Fruit fly (Drosophila melanogaster) whole organism, embryonic: Measurements from ENCODE around the gene CG12012.

ENCODE experiments used
- BtbVII ChIP-seq: fragments of 200-800 bp; sonication (Bioruptor generic); optimal IDR thresholded peaks from 3 replicates; lab custom pipeline; 2017; ENCODE audit warnings: missing biosample characterization, mild to moderate bottlenecking, missing genetic modification characterization
- CG10462 ChIP-seq: fragments of 200-800 bp; sonication (Bioruptor generic); optimal IDR thresholded peaks from 2 replicates; lab custom pipeline; 2016; ENCODE audit warnings: missing biosample characterization, missing genetic modification characterization
- CG11093 ChIP-seq: fragments of 200-800 bp; sonication (Bioruptor generic); IDR thresholded peaks from 3 replicates; pipeline ENCODE4 v1.3.6; 2022; ENCODE audit warnings: missing biosample characterization, missing genetic modification characterization
- CG11456 ChIP-seq: fragments of 200-800 bp; sonication (Bioruptor generic); IDR thresholded peaks from 3 replicates; pipeline ENCODE4 v1.3.6; 2022; ENCODE audit warnings: missing biosample characterization, missing genetic modification characterization
- CG11695 ChIP-seq: fragments of 200-800 bp; sonication (Bioruptor generic); IDR thresholded peaks from 3 replicates; pipeline ENCODE4 v1.3.6; 2022; ENCODE audit warnings: missing biosample characterization, missing genetic modification characterization
- CG11723 ChIP-seq: fragments of 200-800 bp; sonication (Bioruptor generic); optimal IDR thresholded peaks from 2 replicates; lab custom pipeline; 2017; ENCODE audit warnings: missing biosample characterization, mild to moderate bottlenecking, missing genetic modification characterization
- CG12104 ChIP-seq: fragments of 200-800 bp; sonication (Bioruptor generic); optimal IDR thresholded peaks from 3 replicates; lab custom pipeline; 2016; ENCODE audit warnings: missing biosample characterization, missing genetic modification characterization
- CG13624 ChIP-seq: fragments of 200-800 bp; sonication (Bioruptor generic); optimal IDR thresholded peaks from 2 replicates; lab custom pipeline; 2016; ENCODE audit warnings: missing biosample characterization, missing genetic modification characterization
- CG14860 ChIP-seq: fragments of 200-800 bp; sonication (Bioruptor generic); IDR thresholded peaks from 3 replicates; pipeline ENCODE4 v1.3.6; 2022; ENCODE audit warnings: missing biosample characterization, missing genetic modification characterization; ENCODE audit not compliant: partially characterized antibody
- CG1529 ChIP-seq: fragments of 200-800 bp; sonication (Bioruptor generic); optimal IDR thresholded peaks from 3 replicates; lab custom pipeline; 2018; ENCODE audit warnings: missing biosample characterization, missing genetic modification characterization
- CG17328 ChIP-seq: fragments of 200-800 bp; sonication (Bioruptor generic); IDR thresholded peaks from 2 replicates; pipeline ENCODE4 v1.3.6; 2022; ENCODE audit warnings: missing biosample characterization, missing genetic modification characterization
- CG17361 ChIP-seq: fragments of 200-800 bp; sonication (Bioruptor generic); IDR thresholded peaks from 3 replicates; pipeline ENCODE4 v1.3.6; 2022; ENCODE audit warnings: missing biosample characterization, missing genetic modification characterization
- CG18262 ChIP-seq: fragments of 200-800 bp; optimal IDR thresholded peaks from 3 replicates; lab custom pipeline; 2019; ENCODE audit warnings: missing biosample characterization, mild to moderate bottlenecking, missing genetic modification characterization, moderate library complexity
- CG31365 ChIP-seq: fragments of 200-800 bp; sonication (Bioruptor generic); optimal IDR thresholded peaks from 2 replicates; lab custom pipeline; 2018; ENCODE audit warnings: missing biosample characterization, mild to moderate bottlenecking, missing genetic modification characterization
- CG31441 ChIP-seq: fragments of 200-800 bp; sonication (Bioruptor generic); IDR thresholded peaks from 2 replicates; pipeline ENCODE4 v1.3.6; 2022; ENCODE audit warnings: missing biosample characterization, missing genetic modification characterization
- CG32532 ChIP-seq: fragments of 200-800 bp; sonication (Bioruptor generic); IDR thresholded peaks from 2 replicates; pipeline ENCODE4 v1.3.6; 2022; ENCODE audit warnings: missing biosample characterization, missing genetic modification characterization
- CG3281 ChIP-seq: fragments of 200-800 bp; sonication (Bioruptor generic); optimal IDR thresholded peaks from 3 replicates; lab custom pipeline; 2017; ENCODE audit warnings: missing biosample characterization, mild to moderate bottlenecking, missing genetic modification characterization
- CG33213 ChIP-seq: fragments of 200-800 bp; sonication (Bioruptor generic); optimal IDR thresholded peaks from 3 replicates; lab custom pipeline; 2016; ENCODE audit warnings: missing biosample characterization, missing genetic modification characterization
- CG33557 ChIP-seq: fragments of 200-800 bp; sonication (Bioruptor generic); optimal IDR thresholded peaks from 2 replicates; lab custom pipeline; 2019; ENCODE audit warnings: missing biosample characterization, mild to moderate bottlenecking, missing genetic modification characterization, moderate library complexity
- CG4282 ChIP-seq: fragments of 200-800 bp; sonication (Bioruptor generic); optimal IDR thresholded peaks from 2 replicates; lab custom pipeline; 2016; ENCODE audit warnings: missing biosample characterization, missing genetic modification characterization
- CG4404 ChIP-seq: fragments of 200-800 bp; sonication (Bioruptor generic); IDR thresholded peaks from 2 replicates; pipeline ENCODE4 v1.3.6; 2022; ENCODE audit warnings: missing biosample characterization, missing genetic modification characterization
- CG4707 ChIP-seq: fragments of 200-800 bp; sonication (Bioruptor generic); optimal IDR thresholded peaks from 2 replicates; lab custom pipeline; 2018; ENCODE audit warnings: missing biosample characterization, mild to moderate bottlenecking, missing genetic modification characterization, moderate library complexity
- CG4854 ChIP-seq: fragments of 200-800 bp; sonication (Bioruptor generic); optimal IDR thresholded peaks from 2 replicates; lab custom pipeline; 2016; ENCODE audit warnings: missing biosample characterization, missing genetic modification characterization, inconsistent platforms
- CG8089 ChIP-seq: fragments of 200-800 bp; sonication (Bioruptor generic); optimal IDR thresholded peaks from 3 replicates; lab custom pipeline; 2016; ENCODE audit warnings: missing biosample characterization, missing genetic modification characterization
- CG8359 ChIP-seq: fragments of 200-800 bp; sonication (Bioruptor generic); optimal IDR thresholded peaks from 2 replicates; lab custom pipeline; 2017; ENCODE audit warnings: missing biosample characterization, mild to moderate bottlenecking, missing genetic modification characterization, borderline replicate concordance
- CG8944 ChIP-seq: fragments of 200-800 bp; sonication (Bioruptor generic); optimal IDR thresholded peaks from 3 replicates; lab custom pipeline; 2016; ENCODE audit warnings: missing biosample characterization, missing genetic modification characterization
- Camta ChIP-seq: fragments of 200-800 bp; sonication (Bioruptor generic); optimal IDR thresholded peaks from 2 replicates; lab custom pipeline; 2016; ENCODE audit warnings: missing biosample characterization, missing genetic modification characterization
- Deaf1 ChIP-seq: fragments of 200-800 bp; optimal IDR thresholded peaks from 3 replicates; lab custom pipeline; 2019; ENCODE audit warnings: missing biosample characterization, mild to moderate bottlenecking, missing genetic modification characterization, moderate library complexity
- Ets97D ChIP-seq: fragments of 200-800 bp; sonication (Bioruptor generic); optimal IDR thresholded peaks from 3 replicates; lab custom pipeline; 2016; ENCODE audit warnings: missing biosample characterization, missing genetic modification characterization
- HLH54F ChIP-seq: fragments of 200-800 bp; sonication (Bioruptor generic); optimal IDR thresholded peaks from 3 replicates; lab custom pipeline; 2016; ENCODE audit warnings: missing biosample characterization, missing genetic modification characterization
- Stat92E ChIP-seq, 3 experiments: fragments of >200 bp in 2 of 3; fragments of 200-800 bp in 1 of 3; sonication (Bioruptor generic) in 1 of 3; optimal IDR thresholded peaks; 2 replicates each; lab custom pipeline; 2017 to 2019; ENCODE audit warnings: missing biosample characterization in 3 of 3, missing genetic modification characterization in 3 of 3, mild to moderate bottlenecking in 1 of 3, moderate library complexity in 1 of 3
- ab ChIP-seq: fragments of 200-800 bp; sonication (Bioruptor generic); optimal IDR thresholded peaks from 2 replicates; lab custom pipeline; 2016; ENCODE audit warnings: missing biosample characterization, missing genetic modification characterization
- bsh ChIP-seq, 2 experiments: fragments of 200-800 bp; sonication (Bioruptor generic); optimal IDR thresholded peaks; 2 replicates each; lab custom pipeline; 2017 to 2018; ENCODE audit warnings: mild to moderate bottlenecking in 2 of 2, missing biosample characterization in 2 of 2, missing genetic modification characterization in 2 of 2, moderate library complexity in 1 of 2
- crc ChIP-seq: fragments of 200-800 bp; sonication (Bioruptor generic); optimal IDR thresholded peaks from 2 replicates; lab custom pipeline; 2016; ENCODE audit warnings: missing biosample characterization, missing genetic modification characterization
- fd64A ChIP-seq: fragments of 200-800 bp; sonication (Bioruptor generic); optimal IDR thresholded peaks from 3 replicates; lab custom pipeline; 2018; ENCODE audit warnings: missing biosample characterization, mild to moderate bottlenecking, missing genetic modification characterization
- fd96Cb ChIP-seq: fragments of 200-800 bp; sonication (Bioruptor generic); optimal IDR thresholded peaks from 2 replicates; lab custom pipeline; 2018; ENCODE audit warnings: missing biosample characterization, mild to moderate bottlenecking, missing genetic modification characterization, moderate library complexity
- gce ChIP-seq: fragments of 200-800 bp; sonication (Bioruptor generic); IDR thresholded peaks from 3 replicates; pipeline ENCODE4 v1.3.6; 2022; ENCODE audit warnings: missing biosample characterization, missing genetic modification characterization
- h ChIP-seq: fragments of >200 bp; optimal IDR thresholded peaks from 2 replicates; lab custom pipeline; 2017
- ro ChIP-seq: fragments of 200-800 bp; sonication (Bioruptor generic); IDR thresholded peaks from 2 replicates; pipeline ENCODE4 v1.3.6; 2022; ENCODE audit warnings: missing biosample characterization, missing genetic modification characterization
- salm ChIP-seq: fragments of 200-800 bp; sonication (Bioruptor generic); optimal IDR thresholded peaks from 2 replicates; lab custom pipeline; 2018; ENCODE audit warnings: missing biosample characterization, mild to moderate bottlenecking, missing genetic modification characterization
- sima ChIP-seq: fragments of 200-800 bp; sonication (Bioruptor generic); optimal IDR thresholded peaks from 2 replicates; lab custom pipeline; 2016; ENCODE audit warnings: missing biosample characterization, missing genetic modification characterization
- sisA ChIP-seq: fragments of 200-800 bp; sonication (Bioruptor generic); IDR thresholded peaks from 2 replicates; pipeline ENCODE4 v1.3.6; 2022; ENCODE audit warnings: missing biosample characterization, missing genetic modification characterization
- slbo ChIP-seq: fragments of 200-800 bp; sonication (Bioruptor generic); IDR thresholded peaks from 2 replicates; pipeline ENCODE4 v1.3.6; 2022; ENCODE audit warnings: missing biosample characterization, missing genetic modification characterization
- stwl ChIP-seq: fragments of 200-800 bp; sonication (Bioruptor generic); optimal IDR thresholded peaks from 3 replicates; lab custom pipeline; 2018; ENCODE audit warnings: missing biosample characterization, mild to moderate bottlenecking, missing genetic modification characterization, moderate library complexity
- sug ChIP-seq: fragments of 200-800 bp; optimal IDR thresholded peaks from 2 replicates; lab custom pipeline; 2019; ENCODE audit warnings: missing biosample characterization, mild to moderate bottlenecking, missing genetic modification characterization, moderate library complexity
- tll ChIP-seq, 2 experiments: fragments of 200-800 bp in 1 of 2; fragments of >200 bp in 1 of 2; sonication (Bioruptor generic) in 1 of 2; optimal IDR thresholded peaks; 2 replicates each; lab custom pipeline; 2017 to 2019; ENCODE audit warnings: missing biosample characterization in 2 of 2, missing genetic modification characterization in 2 of 2, mild to moderate bottlenecking in 1 of 2, moderate library complexity in 1 of 2
- twi ChIP-seq: fragments of 200-800 bp; optimal IDR thresholded peaks from 2 replicates; lab custom pipeline; 2019; ENCODE audit warnings: missing biosample characterization, mild to moderate bottlenecking, missing genetic modification characterization, moderate library complexity
- wdn ChIP-seq: fragments of 200-800 bp; sonication (Bioruptor generic); IDR thresholded peaks from 2 replicates; pipeline ENCODE4 v1.3.6; 2022; ENCODE audit warnings: missing biosample characterization, missing genetic modification characterization
- wor ChIP-seq: fragments of 200-800 bp; sonication (Bioruptor generic); IDR thresholded peaks from 2 replicates; pipeline ENCODE4 v1.3.6; 2022; ENCODE audit warnings: missing biosample characterization, missing genetic modification characterization

The CG12012 gene

dm6 chr3L:3394854-3395723 is 18.5 kb downstream of the CG12012 start (continued):
- peak; percentile 96 for TF ChIP-seq CG8944 (GFP tag; lab: Kevin White, UChicago)
- TF ChIP-seq HLH54F (GFP tag; lab: Kevin White, UChicago): peak; percentile 63
- peak; percentile 85 for TF ChIP-seq fd64A (GFP tag; lab: Kevin White, UChicago)
- TF ChIP-seq bsh (GFP tag; optimal IDR thresholded peaks at IDR 0.05; lab: Kevin White, UChicago): peak; percentile 96 to 97
- peak; percentile 58 for TF ChIP-seq Ets97D (GFP tag; lab: Kevin White, UChicago)
- peak; percentile 95 for TF ChIP-seq CG18262 (tag; lab: Kevin White, UChicago)
- peak; percentile 93 for TF ChIP-seq CG10462
- peak; percentile 94 for TF ChIP-seq Camta (GFP tag; lab: Kevin White, UChicago)
- peak; percentile 67 for TF ChIP-seq CG4854 (GFP tag; lab: Kevin White, UChicago)
- TF ChIP-seq sug: no peak
- TF ChIP-seq salm: peak; percentile 65
- TF ChIP-seq tll (GFP tag; optimal IDR thresholded peaks at IDR 0.05; lab: Kevin White, UChicago): peak; percentile 30 to 62
- TF ChIP-seq CG8359 (GFP tag; lab: Kevin White, UChicago): peak; percentile 79
- TF ChIP-seq fd96Cb: peak; percentile 93
- TF ChIP-seq CG31365 (tag; lab: Kevin White, UChicago): peak; percentile 48
- peak; percentile 95 for TF ChIP-seq CG1529 (GFP tag; lab: Kevin White, UChicago)
- TF ChIP-seq h (lab: Kevin White, UChicago): no peak
- TF ChIP-seq twi (tag; lab: Kevin White, UChicago): peak; percentile 92
- TF ChIP-seq CG32532: no peak; the same call in 1 of the 2 replicates
- TF ChIP-seq CG4707 (GFP tag; lab: Kevin White, UChicago): peak; percentile 86
- TF ChIP-seq sima (GFP tag; lab: Kevin White, UChicago): peak; percentile 59
- TF ChIP-seq wor (GFP tag; lab: Robert Waterston, UW): peak; percentile 86
- TF ChIP-seq BtbVII (GFP tag; lab: Kevin White, UChicago): no peak
- TF ChIP-seq CG12104 (GFP tag; lab: Kevin White, UChicago): peak; percentile 69
- no peak for TF ChIP-seq CG3281 (GFP tag; lab: Kevin White, UChicago)
- TF ChIP-seq CG14860 (GFP tag; lab: Robert Waterston, UW): no peak
- peak; percentile 72 for TF ChIP-seq CG4282 (GFP tag; lab: Kevin White, UChicago)
- TF ChIP-seq ro: peak; percentile 59
- TF ChIP-seq Deaf1: peak; percentile 4
- peak; percentile 94 for TF ChIP-seq CG8089 (GFP tag; lab: Kevin White, UChicago)
- peak; percentile 88 for TF ChIP-seq sisA (GFP tag; lab: Robert Waterston, UW)
- TF ChIP-seq crc: peak; percentile 76
- peak; percentile 46 for TF ChIP-seq slbo (GFP tag; lab: Robert Waterston, UW)
- peak; percentile 93 for TF ChIP-seq CG33213
- TF ChIP-seq CG11093 (GFP tag; lab: Robert Waterston, UW): peak; percentile 90
- peak; percentile 90 for TF ChIP-seq ab
- peak; percentile 96 for TF ChIP-seq CG17361 (GFP tag; lab: Robert Waterston, UW)
- TF ChIP-seq CG13624 (GFP tag; lab: Kevin White, UChicago): peak; percentile 72
- TF ChIP-seq CG31441 (GFP tag; lab: Robert Waterston, UW): peak; percentile 95
- peak; percentile 66 for TF ChIP-seq CG11695
- TF ChIP-seq CG17328 (GFP tag; lab: Robert Waterston, UW): peak; percentile 98
- peak; percentile 95 for TF ChIP-seq CG4404 (GFP tag; lab: Robert Waterston, UW)
- TF ChIP-seq CG33557: peak; percentile 84
- TF ChIP-seq Stat92E (GFP tag; optimal IDR thresholded peaks at IDR 0.05; lab: Kevin White, UChicago): peak in 1 of 3 experiments; percentile 90
- TF ChIP-seq wdn (GFP tag; lab: Robert Waterston, UW): peak; percentile 43; the same call in 1 of the 2 replicates
- peak; percentile 75 for TF ChIP-seq CG11456
- peak; percentile 77 for TF ChIP-seq CG11723 (GFP tag; lab: Kevin White, UChicago)
- TF ChIP-seq gce (GFP tag; lab: Robert Waterston, UW): peak; percentile 82; the same call in 2 of the 3 replicates
- peak; percentile 63 for TF ChIP-seq stwl
